Worm (Caenorhabditis elegans) whole organism, L4/young adult: Measurements from ENCODE around the gene C04E6.12.

Experiments
- W03F9.2 ChIP-seq: fragments of 150-350 bp; optimal IDR thresholded peaks from 2 replicates; lab custom pipeline; 2014; ENCODE audit warnings: missing biosample characterization, missing genetic modification characterization
- him-1 ChIP-seq: sonication (generic microtip); optimal IDR thresholded peaks from 2 replicates; lab custom pipeline; 2016; ENCODE audit warnings: missing genotype, missing genetic modification reagents, missing genetic modification characterization, missing compliant biosample characterization

- TF ChIP-seq W03F9.2 (tag; lab: Kevin White, UChicago) (no peak), him-1 (tag; lab: Kevin White, UChicago) (no peak)
Measured at ce11 chrV:5949674-5950149, 29.9 kb upstream of the C04E6.12 start.
